Fruit fly (Drosophila melanogaster) whole organism, prepupa: ENCODE measurements around the gene Cdc42.

Source experiments
- Blimp-1 ChIP-seq: fragments of 200-800 bp; sonication (Bioruptor generic); optimal IDR thresholded peaks from 3 replicates; lab custom pipeline; 2017; ENCODE audit warnings: missing biosample characterization, missing genetic modification characterization, mild to moderate bottlenecking, moderate library complexity, missing genetic modification reagents
- CG10631 ChIP-seq: fragments of 200-800 bp; sonication (Bioruptor generic); optimal IDR thresholded peaks from 2 replicates; lab custom pipeline; 2016; ENCODE audit warnings: missing biosample characterization, missing genetic modification characterization
- CG10669 ChIP-seq: fragments of 200-800 bp; sonication (Bioruptor generic); optimal IDR thresholded peaks from 3 replicates; lab custom pipeline; 2018; ENCODE audit warnings: missing biosample characterization, mild to moderate bottlenecking, missing genetic modification characterization, moderate library complexity
- CG11294 ChIP-seq: fragments of 200-800 bp; sonication (Bioruptor generic); IDR thresholded peaks from 2 replicates; pipeline ENCODE4 v1.3.6; 2022; ENCODE audit warnings: missing biosample characterization, missing genetic modification characterization
- CG11762 ChIP-seq: fragments of 200-800 bp; sonication (Bioruptor generic); optimal IDR thresholded peaks from 3 replicates; lab custom pipeline; 2016; ENCODE audit warnings: missing biosample characterization, missing genetic modification characterization; ENCODE audit not compliant: insufficient read depth
- CG11902 ChIP-seq: fragments of 200-800 bp; sonication (Bioruptor generic); optimal IDR thresholded peaks from 3 replicates; lab custom pipeline; 2016; ENCODE audit warnings: missing biosample characterization, missing genetic modification characterization
- CG15336 ChIP-seq: fragments of 200-800 bp; sonication (Bioruptor generic); IDR thresholded peaks from 2 replicates; pipeline ENCODE4 v1.3.6; 2022; ENCODE audit warnings: missing biosample characterization, missing genetic modification characterization
- CG1621 ChIP-seq: fragments of 200-800 bp; sonication (Bioruptor generic); optimal IDR thresholded peaks from 3 replicates; lab custom pipeline; 2018; ENCODE audit warnings: missing biosample characterization, mild to moderate bottlenecking, missing genetic modification characterization
- CG16779 ChIP-seq: fragments of 200-800 bp; sonication (Bioruptor generic); optimal IDR thresholded peaks from 3 replicates; lab custom pipeline; 2017; ENCODE audit warnings: missing biosample characterization, mild to moderate bottlenecking, missing genetic modification characterization
- CG3032 ChIP-seq: fragments of 200-800 bp; optimal IDR thresholded peaks from 2 replicates; lab custom pipeline; 2019; ENCODE audit warnings: missing biosample characterization, mild to moderate bottlenecking, missing genetic modification characterization, moderate library complexity
- CG32006 ChIP-seq: fragments of 200-800 bp; sonication (Bioruptor generic); optimal IDR thresholded peaks from 3 replicates; lab custom pipeline; 2017; ENCODE audit warnings: missing biosample characterization, mild to moderate bottlenecking, missing genetic modification characterization
- CG34406 ChIP-seq: fragments of 200-800 bp; sonication (Bioruptor generic); optimal IDR thresholded peaks from 3 replicates; lab custom pipeline; 2016; ENCODE audit warnings: missing biosample characterization, missing genetic modification characterization
- CG3919 ChIP-seq: fragments of 200-800 bp; sonication (Bioruptor generic); optimal IDR thresholded peaks from 3 replicates; lab custom pipeline; 2016; ENCODE audit warnings: missing biosample characterization, missing genetic modification characterization
- CG6163 ChIP-seq: fragments of 200-800 bp; sonication (Bioruptor generic); IDR thresholded peaks from 3 replicates; pipeline ENCODE4 v1.3.6; 2022; ENCODE audit warnings: missing biosample characterization, missing genetic modification characterization
- CG6276 ChIP-seq: fragments of 200-800 bp; sonication (Bioruptor generic); optimal IDR thresholded peaks from 2 replicates; lab custom pipeline; 2017; ENCODE audit warnings: missing biosample characterization, mild to moderate bottlenecking, missing genetic modification characterization
- CG6792 ChIP-seq: fragments of 200-800 bp; sonication (Bioruptor generic); optimal IDR thresholded peaks from 3 replicates; lab custom pipeline; 2016; ENCODE audit warnings: missing biosample characterization, missing genetic modification characterization
- CG6808 ChIP-seq: fragments of 200-800 bp; sonication (Bioruptor generic); optimal IDR thresholded peaks from 3 replicates; lab custom pipeline; 2017; ENCODE audit warnings: missing biosample characterization, missing genetic modification characterization, mild to moderate bottlenecking, moderate library complexity, missing genetic modification reagents
- CG6854 ChIP-seq: fragments of 200-800 bp; sonication (Bioruptor generic); optimal IDR thresholded peaks from 2 replicates; lab custom pipeline; 2017; ENCODE audit warnings: missing biosample characterization, mild to moderate bottlenecking, missing genetic modification characterization
- CG7368 ChIP-seq: fragments of 200-800 bp; sonication (Bioruptor generic); optimal IDR thresholded peaks from 3 replicates; lab custom pipeline; 2016; ENCODE audit warnings: missing biosample characterization, missing genetic modification characterization
- CG8119 ChIP-seq: fragments of 200-800 bp; sonication (Bioruptor generic); IDR thresholded peaks from 3 replicates; pipeline ENCODE4 v1.3.6; 2022; ENCODE audit warnings: missing biosample characterization, missing genetic modification characterization
- CG8632 ChIP-seq: fragments of 200-800 bp; sonication (Bioruptor generic); optimal IDR thresholded peaks from 3 replicates; lab custom pipeline; 2016; ENCODE audit warnings: missing biosample characterization, missing genetic modification characterization
- CG9139 ChIP-seq: fragments of 200-800 bp; sonication (Bioruptor generic); optimal IDR thresholded peaks from 3 replicates; lab custom pipeline; 2017; ENCODE audit warnings: missing biosample characterization, mild to moderate bottlenecking, missing genetic modification characterization
- Eip75B ChIP-seq: fragments of 200-800 bp; sonication (Bioruptor generic); optimal IDR thresholded peaks from 3 replicates; lab custom pipeline; 2016; ENCODE audit warnings: missing biosample characterization, missing genetic modification characterization
- Eip78C ChIP-seq: fragments of 200-800 bp; sonication (Bioruptor generic); peaks from one replicate; lab custom pipeline; 2016; ENCODE audit warnings: missing biosample characterization, missing genetic modification characterization
- Eip93F ChIP-seq: fragments of 200-800 bp; sonication (Bioruptor generic); optimal IDR thresholded peaks from 2 replicates; lab custom pipeline; 2016; ENCODE audit warnings: missing biosample characterization, mild to moderate bottlenecking, missing genetic modification characterization
- Ets21C ChIP-seq: fragments of 200-800 bp; sonication (Bioruptor generic); optimal IDR thresholded peaks from 3 replicates; lab custom pipeline; 2016; ENCODE audit warnings: missing biosample characterization, missing genetic modification characterization
- Ets96B ChIP-seq: fragments of 200-800 bp; optimal IDR thresholded peaks from 2 replicates; lab custom pipeline; 2019; ENCODE audit warnings: missing biosample characterization, mild to moderate bottlenecking, missing genetic modification characterization, moderate library complexity
- Gug ChIP-seq: fragments of 200-800 bp; sonication (Bioruptor generic); IDR thresholded peaks from 2 replicates; pipeline ENCODE4 v1.3.6; 2022; ENCODE audit warnings: missing biosample characterization, missing genetic modification characterization
- Hr39 ChIP-seq: fragments of 200-800 bp; sonication (Bioruptor generic); optimal IDR thresholded peaks from 2 replicates; lab custom pipeline; 2016; ENCODE audit warnings: missing biosample characterization, missing genetic modification characterization
- Hr4 ChIP-seq: fragments of 200-800 bp; sonication (Bioruptor generic); optimal IDR thresholded peaks from 3 replicates; lab custom pipeline; 2016; ENCODE audit warnings: missing biosample characterization, missing genetic modification characterization
- Lpt ChIP-seq: fragments of 200-800 bp; sonication (Bioruptor generic); optimal IDR thresholded peaks from 3 replicates; lab custom pipeline; 2016; ENCODE audit warnings: missing biosample characterization, missing genetic modification characterization
- OdsH ChIP-seq: fragments of 200-800 bp; sonication (Bioruptor generic); optimal IDR thresholded peaks from 3 replicates; lab custom pipeline; 2016; ENCODE audit warnings: missing biosample characterization, missing genetic modification characterization
- Smox ChIP-seq: fragments of 200-800 bp; sonication (Bioruptor generic); optimal IDR thresholded peaks from 3 replicates; lab custom pipeline; 2016; ENCODE audit warnings: missing biosample characterization, missing genetic modification characterization
- Sox102F ChIP-seq: fragments of 200-800 bp; sonication (Bioruptor generic); optimal IDR thresholded peaks from 2 replicates; lab custom pipeline; 2016; ENCODE audit warnings: missing biosample characterization, mild to moderate bottlenecking, missing genetic modification characterization
- Sox14 ChIP-seq: fragments of 200-800 bp; sonication (Bioruptor generic); optimal IDR thresholded peaks from 3 replicates; lab custom pipeline; 2016; ENCODE audit warnings: missing biosample characterization, missing genetic modification characterization
- Sox15 ChIP-seq: fragments of 200-800 bp; sonication (Bioruptor generic); optimal IDR thresholded peaks from 3 replicates; lab custom pipeline; 2016; ENCODE audit warnings: missing biosample characterization, missing genetic modification characterization
- achi ChIP-seq: fragments of 200-800 bp; sonication (Bioruptor generic); optimal IDR thresholded peaks from 3 replicates; lab custom pipeline; 2016; ENCODE audit warnings: missing biosample characterization, missing genetic modification characterization
- acj6 ChIP-seq: fragments of 200-800 bp; sonication (Bioruptor generic); optimal IDR thresholded peaks from 3 replicates; lab custom pipeline; 2016; ENCODE audit warnings: missing biosample characterization, missing genetic modification characterization
- cyc ChIP-seq: fragments of 200-800 bp; sonication (Bioruptor generic); optimal IDR thresholded peaks from 3 replicates; lab custom pipeline; 2016; ENCODE audit warnings: missing biosample characterization, missing genetic modification characterization
- dsx ChIP-seq: fragments of 200-800 bp; optimal IDR thresholded peaks from 3 replicates; lab custom pipeline; 2019; ENCODE audit warnings: missing biosample characterization, mild to moderate bottlenecking, missing genetic modification characterization, moderate library complexity; ENCODE audit not compliant: poor library complexity, severe bottlenecking
- eg ChIP-seq: fragments of 200-800 bp; sonication (Bioruptor generic); IDR thresholded peaks from 3 replicates; pipeline ENCODE4 v1.3.6; 2022; ENCODE audit warnings: missing biosample characterization, missing genetic modification characterization
- fd59A ChIP-seq: fragments of 200-800 bp; sonication (Bioruptor generic); optimal IDR thresholded peaks from 2 replicates; lab custom pipeline; 2017; ENCODE audit warnings: missing biosample characterization, mild to moderate bottlenecking, missing genetic modification characterization, missing genetic modification reagents
- fd85E ChIP-seq: fragments of 200-800 bp; sonication (Bioruptor generic); optimal IDR thresholded peaks from 3 replicates; lab custom pipeline; 2016; ENCODE audit warnings: missing biosample characterization, missing genetic modification characterization
- net ChIP-seq: fragments of 200-800 bp; sonication (Bioruptor generic); optimal IDR thresholded peaks from 3 replicates; lab custom pipeline; 2016; ENCODE audit warnings: missing biosample characterization, missing genetic modification characterization
- pdm3 ChIP-seq: fragments of 200-800 bp; sonication (Bioruptor generic); optimal IDR thresholded peaks from 3 replicates; lab custom pipeline; 2016; ENCODE audit warnings: missing biosample characterization, missing genetic modification characterization
- salr ChIP-seq, 2 experiments: fragments of 200-800 bp; sonication (Bioruptor generic); optimal IDR thresholded peaks; 3 replicates each; lab custom pipeline; 2016 to 2018; ENCODE audit warnings: missing biosample characterization in 2 of 2, missing genetic modification characterization in 2 of 2, mild to moderate bottlenecking in 1 of 2
- spab ChIP-seq: fragments of 200-800 bp; sonication (Bioruptor generic); optimal IDR thresholded peaks from 2 replicates; lab custom pipeline; 2017; ENCODE audit warnings: missing biosample characterization, mild to moderate bottlenecking, missing genetic modification characterization, missing genetic modification reagents
- svp ChIP-seq: fragments of 200-800 bp; sonication (Bioruptor generic); peaks from one replicate; lab custom pipeline; 2016; ENCODE audit warnings: missing biosample characterization, missing genetic modification characterization
- topi ChIP-seq: fragments of 200-800 bp; sonication (Bioruptor generic); optimal IDR thresholded peaks from 3 replicates; lab custom pipeline; 2016; ENCODE audit warnings: missing biosample characterization, missing genetic modification characterization

Gene Cdc42

DNA sequence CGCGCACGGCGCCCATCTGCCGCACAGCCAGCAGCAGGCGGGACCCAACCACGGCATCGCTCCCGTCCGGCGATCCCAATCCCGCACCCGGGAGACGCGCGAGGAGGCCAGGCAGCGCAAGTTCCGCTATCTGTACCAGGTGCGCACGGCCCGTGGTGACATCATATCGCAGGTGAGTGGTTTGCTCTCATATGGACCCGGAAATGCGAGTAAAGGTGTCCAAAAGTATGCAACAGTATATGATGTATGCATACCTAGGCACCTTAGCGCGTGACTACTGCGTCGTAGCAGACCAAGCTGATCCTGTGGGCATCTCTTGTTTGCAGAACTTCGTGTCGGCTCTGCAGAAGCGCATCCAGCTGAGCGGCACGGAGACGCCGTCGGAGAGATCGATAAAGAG is 41.0 kb downstream of the Cdc42 start:
- no peak for TF ChIP-seq topi (GFP tag; lab: Kevin White, UChicago)
- no peak for TF ChIP-seq Ets21C
- TF ChIP-seq CG9139 (GFP tag; lab: Kevin White, UChicago), result no peak
- TF ChIP-seq CG32006 (GFP tag; lab: Kevin White, UChicago), result no peak
- TF ChIP-seq acj6 (GFP tag; lab: Kevin White, UChicago), result no peak
- no peak for TF ChIP-seq CG34406 (GFP tag; lab: Kevin White, UChicago)

DNA sequence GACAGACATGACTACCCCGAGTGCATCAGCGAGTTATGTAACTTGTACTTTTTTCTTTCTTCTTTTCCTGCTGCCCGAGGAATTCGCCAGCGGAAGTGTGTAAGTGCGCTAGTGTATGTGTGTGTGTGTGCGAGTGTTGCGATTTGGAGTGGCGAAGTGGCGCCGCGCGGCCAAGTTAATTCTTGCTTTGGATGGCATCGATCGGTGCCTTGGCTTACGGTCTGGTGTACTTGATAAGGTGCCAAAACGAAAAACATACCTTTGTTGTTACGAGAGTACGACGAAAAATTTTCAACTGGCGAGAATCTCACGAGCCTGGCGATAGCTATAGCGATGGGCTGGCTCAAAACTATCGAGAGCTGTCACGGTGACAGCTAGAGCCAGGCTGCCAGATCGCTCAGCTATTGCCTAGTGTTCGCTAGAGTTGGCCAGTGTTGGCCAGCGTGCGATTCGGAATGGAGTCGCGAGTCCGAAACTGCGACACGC is 47.2 kb downstream of the Cdc42 start, which contains the start of the genes CG18809, COX6B, CG33932 and Rpp20:
Gene CG18809 (minus strand): TSS at position 333 of the 486 bp plus-strand sequence.
Gene COX6B (minus strand): TSS at position 333 of the 486 bp plus-strand sequence.
Gene CG33932 (plus strand): TSS at position 429 of the 486 bp plus-strand sequence.
Gene Rpp20 (plus strand): TSS at position 429 of the 486 bp plus-strand sequence.
- TF ChIP-seq CG7368 (GFP tag; lab: Kevin White, UChicago) (no peak), CG11902 (GFP tag; lab: Kevin White, UChicago) (no peak), Blimp-1 (no peak), spab (GFP tag; lab: Kevin White, UChicago) (no peak), Hr39 (GFP tag; lab: Kevin White, UChicago) (peak; percentile 39), CG6276 (no peak), Hr4 (no peak), CG8119 (GFP tag; lab: Robert Waterston, UW) (no peak; the same call in 2 of the 3 replicates), CG1621 (tag; lab: Kevin White, UChicago) (peak; percentile 5), svp (GFP tag; lab: Kevin White, UChicago) (no peak), Eip93F (GFP tag; lab: Kevin White, UChicago) (no peak), Sox102F (no peak), fd59A (GFP tag; lab: Kevin White, UChicago) (no peak), Ets96B (tag; lab: Kevin White, UChicago) (no peak), Sox15 (no peak), Gug (no peak), net (GFP tag; lab: Kevin White, UChicago) (no peak), CG11294 (0 out of 2 replicates have a peak, but pooled peaks have one; percentile 17), Smox (no peak), Lpt (GFP tag; lab: Kevin White, UChicago) (no peak), Sox14 (peak; percentile 65), CG10631 (GFP tag; lab: Kevin White, UChicago) (no peak), CG3032 (tag; lab: Kevin White, UChicago) (peak; percentile 21), CG6808 (GFP tag; lab: Kevin White, UChicago) (no peak), OdsH (GFP tag; lab: Kevin White, UChicago) (no peak), CG6792 (GFP tag; lab: Kevin White, UChicago) (peak; percentile 5), CG32006 (GFP tag; lab: Kevin White, UChicago) (no peak), topi (GFP tag; lab: Kevin White, UChicago) (no peak), CG8632 (no peak), CG16779 (tag; lab: Kevin White, UChicago) (no peak), cyc (GFP tag; lab: Kevin White, UChicago) (peak; percentile 48), eg (GFP tag; lab: Robert Waterston, UW) (peak; percentile 60; the same call in 1 of the 3 replicates), salr (GFP tag; optimal IDR thresholded peaks at IDR 0.05; lab: Kevin White, UChicago) (no peak), CG34406 (GFP tag; lab: Kevin White, UChicago) (no peak), Eip75B (GFP tag; lab: Kevin White, UChicago) (no peak), fd85E (GFP tag; lab: Kevin White, UChicago) (no peak), Eip78C (peak; percentile 66), CG6163 (GFP tag; lab: Robert Waterston, UW) (peak; percentile 44; the same call in 1 of the 3 replicates), Ets21C (no peak), dsx (GFP tag; lab: Kevin White, UChicago) (no peak), CG9139 (GFP tag; lab: Kevin White, UChicago) (no peak), CG6854 (GFP tag; lab: Kevin White, UChicago) (peak; percentile 43), CG15336 (GFP tag; lab: Robert Waterston, UW) (peak; percentile 34; the same call in 1 of the 2 replicates), CG3919 (peak; percentile 59), CG10669 (GFP tag; lab: Kevin White, UChicago) (no peak), CG11762 (GFP tag; lab: Kevin White, UChicago) (no peak), pdm3 (no peak), achi (GFP tag; lab: Kevin White, UChicago) (peak; percentile 100)
